Worm (Caenorhabditis elegans): ENCODE results near the gene ZK418.6.

Gene ZK418.6

ce11 chrIII:7078737-7079136 is at the start of gene ZK418.6:
Gene ZK418.6, minus strand, starts transcription at chrIII:7078837.
- TF ChIP-seq flh-1 (GFP tag; optimal IDR thresholded peaks at IDR 0.05) (no peak), elt-1 (tag; optimal IDR thresholded peaks at IDR 0.05; ENCODE audit: borderline replicate concordance, insufficient read depth) (no peak), mep-1 (tag; optimal IDR thresholded peaks at IDR 0.05) (no peak), ceh-83 (GFP tag; optimal IDR thresholded peaks at IDR 0.05) (no peak), nhr-76 (tag; optimal IDR thresholded peaks at IDR 0.05) (no peak), lsy-2 (tag; optimal IDR thresholded peaks at IDR 0.05) (no peak), sptf-1 (tag; optimal IDR thresholded peaks at IDR 0.05) (no peak), cnd-1 (tag; optimal IDR thresholded peaks at IDR 0.05) (no peak), nhr-2 (tag; optimal IDR thresholded peaks at IDR 0.05) (no peak), ceh-39 (tag; optimal IDR thresholded peaks at IDR 0.05) (no peak), pha-4 (tag; optimal IDR thresholded peaks at IDR 0.05) (no peak), bed-3 (GFP tag; optimal IDR thresholded peaks at IDR 0.05) (no peak), mls-2 (tag; optimal IDR thresholded peaks at IDR 0.05) (no peak), lin-13 (tag; optimal IDR thresholded peaks at IDR 0.05) (no peak), unc-39 (tag; optimal IDR thresholded peaks at IDR 0.05) (no peak)

ce11 chrIII:7124364-7124763 is 45.7 kb upstream of the ZK418.6 start, which contains the start of gene B0280.2:
Gene B0280.2, plus strand, starts transcription at chrIII:7124664.
- TF ChIP-seq unc-120 (tag; optimal IDR thresholded peaks at IDR 0.05; ENCODE audit: poor library complexity, severe bottlenecking) (no peak), mls-2 (tag; optimal IDR thresholded peaks at IDR 0.05) (no peak)

- TF ChIP-seq lsy-2 (tag; optimal IDR thresholded peaks at IDR 0.05) (peak; percentile 92), hlh-1 (tag; optimal IDR thresholded peaks at IDR 0.05) (no peak), ces-1 (GFP tag; optimal IDR thresholded peaks at IDR 0.05) (peak; percentile 47), mab-5 (tag; optimal IDR thresholded peaks at IDR 0.05) (no peak)
Measured at ce11 chrIII:7122860-7123259, 44.2 kb upstream of the ZK418.6 start, which contains the start of the genes B0280.9 and rpia-1. Gene B0280.9, minus strand, starts transcription at chrIII:7122895. Gene rpia-1, plus strand, starts transcription at chrIII:7123128.

ce11 chrIII:7120477-7120876 is 41.8 kb upstream of the ZK418.6 start:
- TF ChIP-seq unc-39 (tag; optimal IDR thresholded peaks at IDR 0.05) (no peak), lsy-2 (tag; optimal IDR thresholded peaks at IDR 0.05) (no peak), mls-2 (tag; optimal IDR thresholded peaks at IDR 0.05) (no peak)

ce11 chrIII:7116615-7117252 is 38.1 kb upstream of the ZK418.6 start:
- TF ChIP-seq zip-8 (tag; optimal IDR thresholded peaks at IDR 0.05) (no peak), pha-4 (tag; optimal IDR thresholded peaks at IDR 0.05) (peak; percentile 45), unc-120 (tag; optimal IDR thresholded peaks at IDR 0.05; ENCODE audit: poor library complexity, severe bottlenecking) (peak; percentile 48), lin-32 (GFP tag; optimal IDR thresholded peaks at IDR 0.05) (no peak), hlh-1 (tag; optimal IDR thresholded peaks at IDR 0.05) (no peak), nhr-2 (tag; optimal IDR thresholded peaks at IDR 0.05) (no peak), ham-2 (GFP tag; optimal IDR thresholded peaks at IDR 0.05) (no peak), nhr-237 (tag; optimal IDR thresholded peaks at IDR 0.05) (peak; percentile 25), sptf-1 (tag; optimal IDR thresholded peaks at IDR 0.05) (no peak), mab-5 (tag; optimal IDR thresholded peaks at IDR 0.05) (no peak), ceh-43 (GFP tag; optimal IDR thresholded peaks at IDR 0.05) (no peak), nhr-12 (tag; optimal IDR thresholded peaks at IDR 0.05) (no peak), lsy-2 (tag; optimal IDR thresholded peaks at IDR 0.05) (peak; percentile 25), flh-1 (GFP tag; optimal IDR thresholded peaks at IDR 0.05) (no peak), drap-1 (GFP tag; optimal IDR thresholded peaks at IDR 0.05) (no peak), ztf-11 (tag; optimal IDR thresholded peaks at IDR 0.05) (no peak), unc-62 (GFP tag; optimal IDR thresholded peaks at IDR 0.05) (peak; percentile 70), ces-1 (GFP tag; optimal IDR thresholded peaks at IDR 0.05) (peak; percentile 42)

ce11 chrIII:7114952-7115488 is 36.4 kb upstream of the ZK418.6 start, which contains the start of gene nhr-10:
Gene nhr-10, minus strand, starts transcription at chrIII:7115438.
- TF ChIP-seq nhr-76 (tag; optimal IDR thresholded peaks at IDR 0.05): no peak
- no peak for TF ChIP-seq nhr-237 (tag; optimal IDR thresholded peaks at IDR 0.05)
- no peak for TF ChIP-seq unc-120 (tag; optimal IDR thresholded peaks at IDR 0.05; ENCODE audit: poor library complexity, severe bottlenecking)
- TF ChIP-seq nhr-12 (tag; optimal IDR thresholded peaks at IDR 0.05): no peak
- TF ChIP-seq tbx-8 (GFP tag; optimal IDR thresholded peaks at IDR 0.05): no peak
- TF ChIP-seq ceh-39 (tag; optimal IDR thresholded peaks at IDR 0.05): no peak
- TF ChIP-seq ztf-11 (tag; optimal IDR thresholded peaks at IDR 0.05): no peak
- TF ChIP-seq elt-1 (tag; optimal IDR thresholded peaks at IDR 0.05; ENCODE audit: borderline replicate concordance, insufficient read depth): no peak
- no peak for TF ChIP-seq sptf-1 (tag; optimal IDR thresholded peaks at IDR 0.05)

Data from whole organism, mixed stage, embryonic.